Worm (Caenorhabditis elegans) whole organism, L1 larva: ENCODE results near the gene twk-32.

Experiments
- C16A3.4 ChIP-seq: fragments of 150-350 bp; optimal IDR thresholded peaks from 2 replicates; lab custom pipeline; 2014; ENCODE audit warnings: missing biosample characterization, missing genetic modification characterization
- F16B12.6 ChIP-seq: fragments of 150-350 bp; optimal IDR thresholded peaks from 2 replicates; lab custom pipeline; 2014; ENCODE audit warnings: missing biosample characterization, missing genetic modification characterization
- Y116A8C.19 ChIP-seq: sonication (generic microtip); optimal IDR thresholded peaks from 2 replicates; lab custom pipeline; 2016; ENCODE audit warnings: missing compliant biosample characterization, missing genetic modification characterization, borderline replicate concordance
- alr-1 ChIP-seq: fragments of 200-800 bp; sonication (Bioruptor generic); optimal IDR thresholded peaks from 2 replicates; lab custom pipeline; 2018; ENCODE audit warnings: borderline replicate concordance, mild to moderate bottlenecking, missing genetic modification characterization, missing compliant biosample characterization
- ama-1 ChIP-seq: fragments of 150-350 bp; optimal IDR thresholded peaks from 2 replicates; lab custom pipeline; 2014
- blmp-1 ChIP-seq: fragments of 150-350 bp; optimal IDR thresholded peaks from 2 replicates; lab custom pipeline; 2014; ENCODE audit warnings: missing biosample characterization, missing genetic modification characterization
- ceh-63 ChIP-seq: fragments of 200-800 bp; sonication (Bioruptor generic); optimal IDR thresholded peaks from 2 replicates; lab custom pipeline; 2018; ENCODE audit warnings: mild to moderate bottlenecking, missing genetic modification characterization, missing compliant biosample characterization
- ceh-82 ChIP-seq, 3 experiments: fragments of 150-350 bp in 1 of 3; sonication (generic microtip) in 2 of 3; optimal IDR thresholded peaks; 2 replicates each; lab custom pipeline; 2014 to 2017; ENCODE audit warnings: missing biosample characterization in 3 of 3, missing genetic modification characterization in 3 of 3
- ceh-88 ChIP-seq: fragments of 200-800 bp; sonication (Bioruptor generic); IDR thresholded peaks from 2 replicates; pipeline ENCODE4 v1.3.6; 2022; ENCODE audit warnings: missing genetic modification characterization, missing compliant biosample characterization
- dsc-1 ChIP-seq: sonication (generic microtip); optimal IDR thresholded peaks from 2 replicates; lab custom pipeline; 2016; ENCODE audit warnings: mild to moderate bottlenecking, missing genetic modification characterization, missing compliant biosample characterization
- efl-1 ChIP-seq, 4 experiments: fragments of 150-350 bp; optimal IDR thresholded peaks in 3 of 4; peaks in 1 of 4; 1 replicate in 1 of 4; 2 replicates in 3 of 4; lab custom pipeline; 2014; ENCODE audit warnings: missing biosample characterization in 2 of 4, missing genetic modification characterization in 2 of 4, missing genetic modification reagents in 2 of 4
- efl-3 ChIP-seq: fragments of 200-800 bp; sonication (Bioruptor generic); optimal IDR thresholded peaks from 2 replicates; lab custom pipeline; 2018; ENCODE audit warnings: mild to moderate bottlenecking, missing genetic modification characterization, missing compliant biosample characterization
- egl-27 ChIP-seq, 2 experiments: fragments of 150-350 bp in 1 of 2; sonication (generic microtip); optimal IDR thresholded peaks; 3 replicates each; lab custom pipeline; 2017 to 2018; ENCODE audit warnings: missing biosample characterization in 2 of 2, missing genetic modification characterization in 2 of 2, missing genetic modification reagents in 2 of 2
- elt-2 ChIP-seq: sonication (generic microtip); optimal IDR thresholded peaks from 2 replicates; lab custom pipeline; 2016; ENCODE audit warnings: missing genetic modification characterization, mild to moderate bottlenecking, inconsistent platforms, missing compliant biosample characterization, missing genetic modification reagents
- elt-3 ChIP-seq, 6 experiments: fragments of 150-350 bp in 1 of 6; sonication (generic microtip); optimal IDR thresholded peaks; 2 replicates each; lab custom pipeline; 2017 to 2018; ENCODE audit warnings: missing biosample characterization in 6 of 6, missing genetic modification characterization in 6 of 6, inconsistent platforms in 1 of 6
- fos-1 ChIP-seq: fragments of 150-350 bp; optimal IDR thresholded peaks from 2 replicates; lab custom pipeline; 2014; ENCODE audit warnings: missing biosample characterization, missing genetic modification characterization
- grh-1 ChIP-seq: fragments of 200-800 bp; sonication (Bioruptor generic); IDR thresholded peaks from 2 replicates; pipeline ENCODE4 v1.3.6; 2022; ENCODE audit warnings: missing genetic modification reagents, missing genetic modification characterization, missing compliant biosample characterization
- hlh-4 ChIP-seq: sonication (generic microtip); optimal IDR thresholded peaks from 2 replicates; lab custom pipeline; 2016; ENCODE audit warnings: mild to moderate bottlenecking, missing genetic modification characterization, missing compliant biosample characterization
- hpl-2 ChIP-seq: fragments of 150-350 bp; optimal IDR thresholded peaks from 2 replicates; lab custom pipeline; 2014; ENCODE audit warnings: missing biosample characterization, missing genetic modification reagents, missing genetic modification characterization
- jun-1 ChIP-seq: fragments of 150-350 bp; optimal IDR thresholded peaks from 2 replicates; lab custom pipeline; 2014; ENCODE audit warnings: missing biosample characterization, missing genetic modification reagents, missing genetic modification characterization
- lin-13 ChIP-seq: fragments of 150-350 bp; optimal IDR thresholded peaks from 2 replicates; lab custom pipeline; 2014; ENCODE audit warnings: missing biosample characterization, missing genetic modification reagents, missing genetic modification characterization
- lin-14 ChIP-seq: fragments of 200-800 bp; sonication (Bioruptor generic); optimal IDR thresholded peaks from 2 replicates; lab custom pipeline; 2018; ENCODE audit warnings: mild to moderate bottlenecking, missing genetic modification characterization, moderate library complexity, missing compliant biosample characterization
- lin-35 ChIP-seq, 2 experiments: fragments of 150-350 bp; optimal IDR thresholded peaks; 2 replicates each; lab custom pipeline; 2014; ENCODE audit warnings: missing biosample characterization in 2 of 2, missing genetic modification characterization in 2 of 2, missing genetic modification reagents in 2 of 2
- lir-3 ChIP-seq: sonication (generic microtip); optimal IDR thresholded peaks from 2 replicates; lab custom pipeline; 2016; ENCODE audit warnings: mild to moderate bottlenecking, missing genetic modification characterization, moderate library complexity, missing compliant biosample characterization; ENCODE audit not compliant: poor library complexity
- lsy-2 ChIP-seq, 2 experiments: fragments of 150-350 bp; optimal IDR thresholded peaks; 2 replicates each; lab custom pipeline; 2014; ENCODE audit warnings: missing biosample characterization in 2 of 2, missing genetic modification characterization in 2 of 2
- mdl-1 ChIP-seq, 2 experiments: fragments of 150-350 bp; optimal IDR thresholded peaks; 2 replicates each; lab custom pipeline; 2014 to 2017; ENCODE audit warnings: missing biosample characterization in 2 of 2, missing genetic modification characterization in 2 of 2, inconsistent platforms in 1 of 2
- mef-2 ChIP-seq: fragments of 150-350 bp; optimal IDR thresholded peaks from 2 replicates; lab custom pipeline; 2014; ENCODE audit warnings: missing biosample characterization, missing genetic modification characterization
- mep-1 ChIP-seq: fragments of 150-350 bp; optimal IDR thresholded peaks from 2 replicates; lab custom pipeline; 2014; ENCODE audit warnings: missing biosample characterization, missing genetic modification characterization
- nhr-11 ChIP-seq: fragments of 150-350 bp; optimal IDR thresholded peaks from 2 replicates; lab custom pipeline; 2014; ENCODE audit warnings: missing biosample characterization, missing genetic modification characterization
- nhr-12 ChIP-seq: sonication (generic microtip); optimal IDR thresholded peaks from 2 replicates; lab custom pipeline; 2017; ENCODE audit warnings: missing biosample characterization, missing genetic modification characterization
- nhr-19 ChIP-seq: fragments of 200-800 bp; sonication (Bioruptor generic); conservative IDR thresholded peaks from 2 replicates; pipeline ENCODE4 v1.3.6; 2022; ENCODE audit warnings: missing genetic modification characterization, missing compliant biosample characterization
- nhr-20 ChIP-seq: sonication (generic microtip); optimal IDR thresholded peaks from 2 replicates; lab custom pipeline; 2016; ENCODE audit warnings: mild to moderate bottlenecking, missing genetic modification characterization, missing compliant biosample characterization
- nhr-71 ChIP-seq: sonication (generic microtip); optimal IDR thresholded peaks from 2 replicates; lab custom pipeline; 2016; ENCODE audit warnings: mild to moderate bottlenecking, missing genetic modification characterization, moderate library complexity, missing compliant biosample characterization
- nhr-77 ChIP-seq: fragments of 150-350 bp; optimal IDR thresholded peaks from 2 replicates; lab custom pipeline; 2014; ENCODE audit warnings: missing biosample characterization, missing genetic modification characterization
- nhr-85 ChIP-seq: sonication (generic microtip); peaks from one replicate; lab custom pipeline; 2016; ENCODE audit warnings: missing genetic modification characterization, inconsistent platforms, missing compliant biosample characterization
- nhr-90 ChIP-seq: sonication (generic microtip); optimal IDR thresholded peaks from 2 replicates; lab custom pipeline; 2016; ENCODE audit warnings: mild to moderate bottlenecking, missing genetic modification characterization, missing compliant biosample characterization; ENCODE audit not compliant: poor library complexity
- pag-3 ChIP-seq: sonication (generic microtip); optimal IDR thresholded peaks from 2 replicates; lab custom pipeline; 2017; ENCODE audit warnings: missing genetic modification characterization, mild to moderate bottlenecking, missing compliant biosample characterization, antibody characterized with exemption, borderline replicate concordance; ENCODE audit not compliant: insufficient read depth
- pax-3 ChIP-seq: fragments of 200-800 bp; sonication (Bioruptor generic); optimal IDR thresholded peaks from 2 replicates; lab custom pipeline; 2018; ENCODE audit warnings: mild to moderate bottlenecking, missing genetic modification characterization, moderate library complexity, missing compliant biosample characterization
- skn-1 ChIP-seq: fragments of 150-350 bp; optimal IDR thresholded peaks from 2 replicates; lab custom pipeline; 2014; ENCODE audit warnings: missing biosample characterization, missing genetic modification characterization
- snpc-4 ChIP-seq: fragments of 150-350 bp; optimal IDR thresholded peaks from 2 replicates; lab custom pipeline; 2014; ENCODE audit warnings: missing biosample characterization, missing genetic modification characterization
- snu-23 ChIP-seq: sonication (generic microtip); optimal IDR thresholded peaks from 2 replicates; lab custom pipeline; 2016; ENCODE audit warnings: missing genetic modification characterization, missing compliant biosample characterization
- unc-130 ChIP-seq: fragments of 150-350 bp; optimal IDR thresholded peaks from 2 replicates; lab custom pipeline; 2017; ENCODE audit warnings: missing biosample characterization, missing genetic modification characterization, inconsistent platforms
- unc-62 ChIP-seq: fragments of 150-350 bp; optimal IDR thresholded peaks from 2 replicates; lab custom pipeline; 2014; ENCODE audit warnings: missing biosample characterization, missing genetic modification reagents, missing genetic modification characterization
- unc-86 ChIP-seq: sonication (generic microtip); optimal IDR thresholded peaks from 2 replicates; lab custom pipeline; 2016; ENCODE audit warnings: missing genetic modification characterization, missing compliant biosample characterization
- xbp-1 ChIP-seq: sonication (generic microtip); optimal IDR thresholded peaks from 2 replicates; lab custom pipeline; 2016; ENCODE audit warnings: missing genetic modification characterization, missing compliant biosample characterization
- zag-1 ChIP-seq: fragments of 150-350 bp; optimal IDR thresholded peaks from 2 replicates; lab custom pipeline; 2014; ENCODE audit warnings: missing biosample characterization, missing genetic modification characterization
- ztf-11 ChIP-seq, 2 experiments: sonication (generic microtip); optimal IDR thresholded peaks; 2 replicates each; lab custom pipeline; 2016 to 2017; ENCODE audit warnings: missing genetic modification characterization in 2 of 2, missing biosample characterization in 1 of 2, missing compliant biosample characterization in 1 of 2
- ztf-4 ChIP-seq: fragments of 150-350 bp; optimal IDR thresholded peaks from 2 replicates; lab custom pipeline; 2014; ENCODE audit warnings: missing biosample characterization, missing genetic modification characterization

Gene twk-32

ce11 chrV:13787948-13788681 is 8.3 kb upstream of the twk-32 start (continued):
- TF ChIP-seq nhr-90: peak; percentile 51
- TF ChIP-seq lsy-2 (tag; optimal IDR thresholded peaks at IDR 0.05; lab: Kevin White, UChicago): peak in 1 of 2 experiments; percentile 57
- TF ChIP-seq hlh-4 (tag; lab: Kevin White, UChicago): no peak
- peak; percentile 57 for TF ChIP-seq ztf-4 (tag; lab: Kevin White, UChicago)
- no peak for TF ChIP-seq lin-13
- TF ChIP-seq Y116A8C.19 (tag; lab: Kevin White, UChicago): no peak
- no peak for TF ChIP-seq nhr-77 (tag; lab: Kevin White, UChicago)
- no peak for TF ChIP-seq fos-1 (tag; lab: Kevin White, UChicago)
- peak; percentile 23 for TF ChIP-seq elt-2 (tag; lab: Kevin White, UChicago)
- no peak for TF ChIP-seq efl-1 (optimal IDR thresholded peaks at IDR 0.05; lab: Kevin White, UChicago)
- TF ChIP-seq efl-1 (GFP tag; optimal IDR thresholded peaks at IDR 0.05 in 1 of 2; lab: Kevin White, UChicago): peak in 1 of 2 experiments; percentile 91
- no peak for TF ChIP-seq unc-62
- peak in 1 of 2 experiments; percentile 34 for TF ChIP-seq lin-35 (GFP tag; optimal IDR thresholded peaks at IDR 0.05; lab: Kevin White, UChicago)
- peak; percentile 95 for TF ChIP-seq nhr-85 (tag; lab: Kevin White, UChicago)
- TF ChIP-seq lin-14: peak; percentile 75
- peak; percentile 80 for TF ChIP-seq nhr-71 (tag; lab: Kevin White, UChicago)
- TF ChIP-seq lir-3 (tag; lab: Kevin White, UChicago): peak; percentile 31
- TF ChIP-seq skn-1 (tag; lab: Kevin White, UChicago): no peak
- no peak for TF ChIP-seq ceh-88 (GFP tag; lab: Robert Waterston, UW)
- peak in 1 of 6 experiments; percentile 15 for TF ChIP-seq elt-3 (tag; optimal IDR thresholded peaks at IDR 0.05; lab: Kevin White, UChicago)
- peak in 1 of 2 experiments; percentile 3 for TF ChIP-seq mdl-1 (tag; optimal IDR thresholded peaks at IDR 0.05; lab: Kevin White, UChicago)
- no peak for TF ChIP-seq snpc-4
- peak in 1 of 3 experiments; percentile 2 for TF ChIP-seq ceh-82 (tag; optimal IDR thresholded peaks at IDR 0.05; lab: Kevin White, UChicago)
- peak; percentile 67 for TF ChIP-seq snu-23 (GFP tag; lab: Kevin White, UChicago)
- TF ChIP-seq C16A3.4: peak; percentile 26
- TF ChIP-seq nhr-12 (tag; lab: Kevin White, UChicago): no peak
- TF ChIP-seq mep-1 (tag; lab: Kevin White, UChicago): peak; percentile 51
- peak; percentile 23 for TF ChIP-seq ama-1 (lab: Kevin White, UChicago)
- TF ChIP-seq nhr-20 (tag; lab: Kevin White, UChicago): peak; percentile 35

- TF ChIP-seq dsc-1 (tag; lab: Kevin White, UChicago): peak; percentile 77
- peak; percentile 5 for TF ChIP-seq nhr-11
- TF ChIP-seq lir-3 (tag; lab: Kevin White, UChicago): peak; percentile 73
- peak; percentile 66 for TF ChIP-seq mef-2 (tag; lab: Kevin White, UChicago)
- peak; percentile 65 for TF ChIP-seq blmp-1 (tag; lab: Kevin White, UChicago)
- TF ChIP-seq efl-3 (GFP tag; lab: Kevin White, UChicago): no peak
- TF ChIP-seq egl-27 (tag; optimal IDR thresholded peaks at IDR 0.05; lab: Kevin White, UChicago): peak; percentile 21 to 68
- peak; percentile 19 for TF ChIP-seq F16B12.6 (tag; lab: Kevin White, UChicago)
- peak; percentile 70 for TF ChIP-seq xbp-1 (tag; lab: Kevin White, UChicago)
- TF ChIP-seq hlh-4 (tag; lab: Kevin White, UChicago): no peak
- TF ChIP-seq lsy-2 (tag; optimal IDR thresholded peaks at IDR 0.05; lab: Kevin White, UChicago): peak; percentile 77 to 94
- peak; percentile 76 for TF ChIP-seq ztf-4 (tag; lab: Kevin White, UChicago)
- TF ChIP-seq hpl-2 (GFP tag; lab: Kevin White, UChicago): peak; percentile 28
- peak; percentile 83 for TF ChIP-seq unc-86 (tag; lab: Kevin White, UChicago)
- peak; percentile 65 for TF ChIP-seq jun-1 (tag; lab: Kevin White, UChicago)
- peak; percentile 87 for TF ChIP-seq pax-3
- peak; percentile 89 for TF ChIP-seq unc-130 (tag; lab: Kevin White, UChicago)
- TF ChIP-seq ceh-63 (GFP tag; lab: Kevin White, UChicago): no peak
- no peak for TF ChIP-seq alr-1 (tag; lab: Kevin White, UChicago)
- TF ChIP-seq Y116A8C.19 (tag; lab: Kevin White, UChicago): no peak
- peak; percentile 98 for TF ChIP-seq lin-14
- no peak for TF ChIP-seq pag-3 (tag; lab: Kevin White, UChicago)
- TF ChIP-seq mep-1 (tag; lab: Kevin White, UChicago): peak; percentile 77
- TF ChIP-seq nhr-19 (GFP tag; lab: Robert Waterston, UW): peak; percentile 84
- TF ChIP-seq nhr-85 (tag; lab: Kevin White, UChicago): peak; percentile 75
- TF ChIP-seq ztf-11 (tag; optimal IDR thresholded peaks at IDR 0.05; lab: Kevin White, UChicago): no peak
- peak; percentile 55 for TF ChIP-seq grh-1 (GFP tag; lab: Robert Waterston, UW)
- TF ChIP-seq zag-1 (tag; lab: Kevin White, UChicago): no peak
These were observed 7.1 kb upstream of the twk-32 start for ce11 chrV:13789362-13789761.
